Fruit fly (Drosophila melanogaster) whole organism, embryonic: Measurements from ENCODE around the gene CG16826.

Source experiments
- CG10147 ChIP-seq: fragments of 200-800 bp; sonication (Bioruptor generic); optimal IDR thresholded peaks from 2 replicates; lab custom pipeline; 2019; ENCODE audit warnings: missing biosample characterization, mild to moderate bottlenecking, missing genetic modification characterization, moderate library complexity
- CG11560 ChIP-seq: fragments of 200-800 bp; sonication (Bioruptor generic); IDR thresholded peaks from 3 replicates; pipeline ENCODE4 v1.3.6; 2022; ENCODE audit warnings: missing biosample characterization, missing genetic modification characterization
- CG12219 ChIP-seq: fragments of 200-800 bp; sonication (Bioruptor generic); optimal IDR thresholded peaks from 3 replicates; lab custom pipeline; 2018; ENCODE audit warnings: missing biosample characterization, mild to moderate bottlenecking, missing genetic modification characterization
- CG12744 ChIP-seq: fragments of 200-800 bp; sonication (Bioruptor generic); optimal IDR thresholded peaks from 2 replicates; lab custom pipeline; 2016; ENCODE audit warnings: missing biosample characterization, missing genetic modification characterization
- CG15514 ChIP-seq: fragments of 200-800 bp; sonication (Bioruptor generic); optimal IDR thresholded peaks from 3 replicates; lab custom pipeline; 2017; ENCODE audit warnings: missing biosample characterization, missing genetic modification characterization, mild to moderate bottlenecking, moderate library complexity, missing genetic modification reagents
- CG17568 ChIP-seq: fragments of 200-800 bp; sonication (Bioruptor generic); optimal IDR thresholded peaks from 2 replicates; lab custom pipeline; 2018; ENCODE audit warnings: missing biosample characterization, mild to moderate bottlenecking, missing genetic modification characterization, moderate library complexity
- CG18476 ChIP-seq: fragments of 200-800 bp; sonication (Bioruptor generic); optimal IDR thresholded peaks from 2 replicates; lab custom pipeline; 2016; ENCODE audit warnings: missing biosample characterization, mild to moderate bottlenecking, missing genetic modification characterization
- CG2875 ChIP-seq: fragments of 200-800 bp; sonication (Bioruptor generic); optimal IDR thresholded peaks from 2 replicates; lab custom pipeline; 2017; ENCODE audit warnings: missing biosample characterization, mild to moderate bottlenecking, missing genetic modification characterization, missing genetic modification reagents
- CG30403 ChIP-seq: fragments of 200-800 bp; sonication (Bioruptor generic); optimal IDR thresholded peaks from 3 replicates; lab custom pipeline; 2016; ENCODE audit warnings: missing biosample characterization, missing genetic modification characterization
- CG3065 ChIP-seq: fragments of 200-800 bp; sonication (Bioruptor generic); optimal IDR thresholded peaks from 2 replicates; lab custom pipeline; 2016; ENCODE audit warnings: missing biosample characterization, missing genetic modification characterization
- CG32532 ChIP-seq: fragments of 200-800 bp; sonication (Bioruptor generic); IDR thresholded peaks from 2 replicates; pipeline ENCODE4 v1.3.6; 2022; ENCODE audit warnings: missing biosample characterization, missing genetic modification characterization
- CG32767 ChIP-seq: fragments of 200-800 bp; sonication (Bioruptor generic); IDR thresholded peaks from 2 replicates; pipeline ENCODE4 v1.3.6; 2022; ENCODE audit warnings: missing biosample characterization, missing genetic modification characterization
- CG33213 ChIP-seq: fragments of 200-800 bp; sonication (Bioruptor generic); optimal IDR thresholded peaks from 3 replicates; lab custom pipeline; 2016; ENCODE audit warnings: missing biosample characterization, missing genetic modification characterization
- CG3407 ChIP-seq: fragments of 200-800 bp; sonication (Bioruptor generic); optimal IDR thresholded peaks from 2 replicates; lab custom pipeline; 2018; ENCODE audit warnings: missing biosample characterization, mild to moderate bottlenecking, missing genetic modification characterization
- CG34224 ChIP-seq: fragments of 200-800 bp; sonication (Bioruptor generic); IDR thresholded peaks from 3 replicates; pipeline ENCODE4 v1.3.6; 2022; ENCODE audit warnings: missing biosample characterization, missing genetic modification characterization; ENCODE audit not compliant: partially characterized antibody
- CG4328 ChIP-seq: fragments of 200-800 bp; sonication (Bioruptor generic); optimal IDR thresholded peaks from 3 replicates; lab custom pipeline; 2017; ENCODE audit warnings: missing biosample characterization, missing genetic modification reagents, missing genetic modification characterization
- CG4360 ChIP-seq: fragments of 200-800 bp; sonication (Bioruptor generic); IDR thresholded peaks from 2 replicates; pipeline ENCODE4 v1.3.6; 2022; ENCODE audit warnings: missing biosample characterization, missing genetic modification characterization
- CG6765 ChIP-seq: fragments of 200-800 bp; sonication (Bioruptor generic); optimal IDR thresholded peaks from 3 replicates; lab custom pipeline; 2017; ENCODE audit warnings: missing biosample characterization, mild to moderate bottlenecking, missing genetic modification characterization
- CG7357 ChIP-seq: fragments of 200-800 bp; sonication (Bioruptor generic); IDR thresholded peaks from 3 replicates; pipeline ENCODE4 v1.3.6; 2022; ENCODE audit warnings: missing biosample characterization, missing genetic modification characterization
- CG9876 ChIP-seq: fragments of 200-800 bp; sonication (Bioruptor generic); optimal IDR thresholded peaks from 2 replicates; lab custom pipeline; 2016; ENCODE audit warnings: missing biosample characterization, missing genetic modification characterization
- CHES-1-like ChIP-seq: fragments of 200-800 bp; sonication (Bioruptor generic); optimal IDR thresholded peaks from 2 replicates; lab custom pipeline; 2016; ENCODE audit warnings: missing biosample characterization, missing genetic modification characterization
- Chrac-16 ChIP-seq: fragments of 200-800 bp; sonication (Bioruptor generic); optimal IDR thresholded peaks from 3 replicates; lab custom pipeline; 2016; ENCODE audit warnings: missing biosample characterization, missing genetic modification characterization
- D19A ChIP-seq: fragments of 200-800 bp; optimal IDR thresholded peaks from 3 replicates; lab custom pipeline; 2019; ENCODE audit warnings: missing biosample characterization, mild to moderate bottlenecking, missing genetic modification characterization, moderate library complexity
- Dip3 ChIP-seq: fragments of 200-800 bp; sonication (Bioruptor generic); optimal IDR thresholded peaks from 3 replicates; lab custom pipeline; 2016; ENCODE audit warnings: missing biosample characterization, missing genetic modification characterization
- Elba2 ChIP-seq: fragments of 200-800 bp; sonication (Bioruptor generic); optimal IDR thresholded peaks from 3 replicates; lab custom pipeline; 2016; ENCODE audit warnings: missing biosample characterization, missing genetic modification characterization
- GATAe ChIP-seq: fragments of 200-800 bp; sonication (Bioruptor generic); conservative IDR thresholded peaks from 2 replicates; pipeline ENCODE4 v1.3.6; 2022; ENCODE audit warnings: missing biosample characterization, missing genetic modification characterization
- H15 ChIP-seq: fragments of 200-800 bp; sonication (Bioruptor generic); IDR thresholded peaks from 3 replicates; pipeline ENCODE4 v1.3.6; 2022; ENCODE audit warnings: missing biosample characterization, missing genetic modification characterization
- Hr78 ChIP-seq, 2 experiments: fragments of 200-800 bp in 1 of 2; fragments of >200 bp in 1 of 2; sonication (Bioruptor generic) in 1 of 2; optimal IDR thresholded peaks; 2 replicates each; lab custom pipeline; 2017 to 2019; ENCODE audit warnings: missing biosample characterization in 2 of 2, missing genetic modification characterization in 2 of 2, mild to moderate bottlenecking in 1 of 2, moderate library complexity in 1 of 2
- Max ChIP-seq: fragments of 200-800 bp; sonication (Bioruptor generic); optimal IDR thresholded peaks from 2 replicates; lab custom pipeline; 2016; ENCODE audit warnings: missing biosample characterization, mild to moderate bottlenecking, missing genetic modification characterization
- NC2α ChIP-seq: fragments of 200-800 bp; sonication (Bioruptor generic); optimal IDR thresholded peaks from 2 replicates; lab custom pipeline; 2016; ENCODE audit warnings: missing biosample characterization, missing genetic modification characterization
- Nf-YA ChIP-seq: fragments of 200-800 bp; sonication (Bioruptor generic); IDR thresholded peaks from 2 replicates; pipeline ENCODE4 v1.3.6; 2022; ENCODE audit warnings: missing biosample characterization, missing genetic modification characterization
- Oli ChIP-seq: fragments of 200-800 bp; sonication (Bioruptor generic); optimal IDR thresholded peaks from 2 replicates; lab custom pipeline; 2018; ENCODE audit warnings: missing biosample characterization, mild to moderate bottlenecking, missing genetic modification characterization, moderate library complexity
- Ravus ChIP-seq: fragments of 200-800 bp; sonication (Bioruptor generic); IDR thresholded peaks from 2 replicates; pipeline ENCODE4 v1.3.6; 2022; ENCODE audit warnings: missing biosample characterization, missing genetic modification characterization
- Sry-δ ChIP-seq: fragments of 200-800 bp; sonication (Bioruptor generic); optimal IDR thresholded peaks from 2 replicates; lab custom pipeline; 2016; ENCODE audit warnings: missing biosample characterization, missing genetic modification characterization
- bbx ChIP-seq: fragments of 200-800 bp; sonication (Bioruptor generic); IDR thresholded peaks from 2 replicates; pipeline ENCODE4 v1.3.6; 2022; ENCODE audit warnings: missing biosample characterization, missing genetic modification characterization; ENCODE audit not compliant: partially characterized antibody
- caup ChIP-seq: fragments of 200-800 bp; sonication (Bioruptor generic); optimal IDR thresholded peaks from 3 replicates; lab custom pipeline; 2017; ENCODE audit warnings: missing biosample characterization, mild to moderate bottlenecking, missing genetic modification characterization, moderate library complexity; ENCODE audit not compliant: severe bottlenecking
- dysf ChIP-seq: fragments of 200-800 bp; sonication (Bioruptor generic); IDR thresholded peaks from 3 replicates; pipeline ENCODE4 v1.3.6; 2022; ENCODE audit warnings: missing biosample characterization, missing genetic modification characterization
- fd64A ChIP-seq: fragments of 200-800 bp; sonication (Bioruptor generic); optimal IDR thresholded peaks from 3 replicates; lab custom pipeline; 2018; ENCODE audit warnings: missing biosample characterization, mild to moderate bottlenecking, missing genetic modification characterization
- jumu ChIP-seq: fragments of 200-800 bp; sonication (Bioruptor generic); optimal IDR thresholded peaks from 3 replicates; lab custom pipeline; 2016; ENCODE audit warnings: missing biosample characterization, missing genetic modification characterization
- knrl ChIP-seq: fragments of 200-800 bp; sonication (Bioruptor generic); IDR thresholded peaks from 3 replicates; pipeline ENCODE4 v1.3.6; 2022; ENCODE audit warnings: missing biosample characterization, missing genetic modification characterization; ENCODE audit not compliant: partially characterized antibody
- lilli ChIP-seq: fragments of 200-800 bp; sonication (Bioruptor generic); optimal IDR thresholded peaks from 3 replicates; lab custom pipeline; 2016; ENCODE audit warnings: missing biosample characterization, missing genetic modification characterization
- nau ChIP-seq: fragments of 200-800 bp; sonication (Bioruptor generic); optimal IDR thresholded peaks from 3 replicates; lab custom pipeline; 2017; ENCODE audit warnings: missing biosample characterization, mild to moderate bottlenecking, missing genetic modification characterization, missing genetic modification reagents
- pfk ChIP-seq: fragments of 200-800 bp; sonication (Bioruptor generic); optimal IDR thresholded peaks from 2 replicates; lab custom pipeline; 2018; ENCODE audit warnings: missing biosample characterization, mild to moderate bottlenecking, missing genetic modification characterization, moderate library complexity
- pita ChIP-seq: fragments of 200-800 bp; sonication (Bioruptor generic); optimal IDR thresholded peaks from 2 replicates; lab custom pipeline; 2017; ENCODE audit warnings: missing biosample characterization, mild to moderate bottlenecking, missing genetic modification characterization
- rib ChIP-seq: fragments of 200-800 bp; sonication (Bioruptor generic); IDR thresholded peaks from 2 replicates; pipeline ENCODE4 v1.3.6; 2022; ENCODE audit warnings: missing biosample characterization, missing genetic modification characterization
- salm ChIP-seq: fragments of 200-800 bp; sonication (Bioruptor generic); optimal IDR thresholded peaks from 2 replicates; lab custom pipeline; 2018; ENCODE audit warnings: missing biosample characterization, mild to moderate bottlenecking, missing genetic modification characterization
- slou ChIP-seq: fragments of 200-800 bp; sonication (Bioruptor generic); optimal IDR thresholded peaks from 3 replicates; lab custom pipeline; 2016; ENCODE audit warnings: missing biosample characterization, missing genetic modification characterization
- tll ChIP-seq, 2 experiments: fragments of 200-800 bp in 1 of 2; fragments of >200 bp in 1 of 2; sonication (Bioruptor generic) in 1 of 2; optimal IDR thresholded peaks; 2 replicates each; lab custom pipeline; 2017 to 2019; ENCODE audit warnings: missing biosample characterization in 2 of 2, missing genetic modification characterization in 2 of 2, mild to moderate bottlenecking in 1 of 2, moderate library complexity in 1 of 2
- zfh1 ChIP-seq: fragments of 200-800 bp; sonication (Bioruptor generic); IDR thresholded peaks from 3 replicates; pipeline ENCODE4 v1.3.6; 2022; ENCODE audit warnings: missing biosample characterization, missing genetic modification characterization
- zfh2 ChIP-seq: fragments of 200-800 bp; sonication (Bioruptor generic); optimal IDR thresholded peaks from 2 replicates; lab custom pipeline; 2016; ENCODE audit warnings: missing biosample characterization, missing genetic modification characterization

The CG16826 gene

DNA sequence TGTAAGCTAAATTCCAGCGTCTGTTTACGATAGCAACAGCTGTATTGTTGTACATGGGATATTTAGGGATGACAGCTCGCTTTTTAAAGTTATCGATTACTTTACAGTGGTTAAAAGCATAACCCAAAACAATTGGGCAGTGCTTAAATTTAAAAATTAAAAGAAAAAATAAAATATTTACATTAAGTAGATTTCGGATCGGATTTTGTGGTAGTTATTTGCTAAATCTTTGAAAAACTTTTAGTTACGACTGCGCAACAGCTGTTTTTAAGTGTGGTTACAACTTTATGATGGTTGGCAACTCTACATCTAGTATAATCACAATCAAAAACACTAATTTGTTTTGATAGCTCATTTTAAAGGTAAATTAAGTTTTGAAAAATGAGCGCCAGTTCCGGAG lies 39.7 kb downstream of the CG16826 start, which contains the start of the genes Ing5 and CG7099 (continued):
- TF ChIP-seq jumu (peak; percentile 81), lilli (GFP tag; lab: Kevin White, UChicago) (peak; percentile 98), CG34224 (peak; percentile 58; the same call in 2 of the 3 replicates), CG9876 (GFP tag; lab: Kevin White, UChicago) (peak; percentile 75), CG15514 (GFP tag; lab: Kevin White, UChicago) (peak; percentile 92), H15 (GFP tag; lab: Robert Waterston, UW) (peak; percentile 97), CG6765 (GFP tag; lab: Kevin White, UChicago) (peak; percentile 85), Nf-YA (GFP tag; lab: Robert Waterston, UW) (peak; percentile 89), CG33213 (peak; percentile 81), bbx (GFP tag; lab: Robert Waterston, UW) (peak; percentile 53), CHES-1-like (peak; percentile 88), D19A (tag; lab: Kevin White, UChicago) (peak; percentile 89), CG12744 (peak; percentile 90), CG4328 (GFP tag; lab: Kevin White, UChicago) (peak; percentile 94), Hr78 (GFP tag; optimal IDR thresholded peaks at IDR 0.05; lab: Kevin White, UChicago) (no peak), Max (GFP tag; lab: Kevin White, UChicago) (peak; percentile 98), salm (tag; lab: Kevin White, UChicago) (peak; percentile 91), caup (GFP tag; lab: Kevin White, UChicago) (peak; percentile 95), slou (GFP tag; lab: Kevin White, UChicago) (peak; percentile 97), CG32767 (GFP tag; lab: Robert Waterston, UW) (peak; percentile 95), pfk (GFP tag; lab: Kevin White, UChicago) (peak; percentile 52), CG17568 (peak; percentile 91), CG2875 (GFP tag; lab: Kevin White, UChicago) (peak; percentile 88), Sry-δ (GFP tag; lab: Kevin White, UChicago) (peak; percentile 83), rib (GFP tag; lab: Robert Waterston, UW) (peak; percentile 93), CG7357 (GFP tag; lab: Robert Waterston, UW) (peak; percentile 89), CG3407 (GFP tag; lab: Kevin White, UChicago) (peak; percentile 92), CG12219 (GFP tag; lab: Kevin White, UChicago) (peak; percentile 85), CG18476 (GFP tag; lab: Kevin White, UChicago) (peak; percentile 95), GATAe (GFP tag; lab: Robert Waterston, UW) (peak; percentile 92), CG11560 (tag; lab: Robert Waterston, UW) (peak; percentile 87), Ravus (GFP tag; lab: Robert Waterston, UW) (peak; percentile 92), CG10147 (GFP tag; lab: Kevin White, UChicago) (peak; percentile 93), Oli (tag; lab: Kevin White, UChicago) (peak; percentile 94), Dip3 (peak; percentile 94), pita (GFP tag; lab: Kevin White, UChicago) (no peak), CG4360 (GFP tag; lab: Robert Waterston, UW) (peak; percentile 79), CG32532 (GFP tag; lab: Robert Waterston, UW) (peak; percentile 98), knrl (GFP tag; lab: Robert Waterston, UW) (peak; percentile 78), CG30403 (GFP tag; lab: Kevin White, UChicago) (peak; percentile 98), zfh2 (peak; percentile 95), tll (GFP tag; optimal IDR thresholded peaks at IDR 0.05; lab: Kevin White, UChicago) (peak in 1 of 2 experiments; percentile 43), CG3065 (GFP tag; lab: Kevin White, UChicago) (peak; percentile 95), NC2α (GFP tag; lab: Kevin White, UChicago) (peak; percentile 70), Chrac-16 (GFP tag; lab: Kevin White, UChicago) (peak; percentile 97), nau (GFP tag; lab: Kevin White, UChicago) (no peak), dysf (GFP tag; lab: Robert Waterston, UW) (peak; percentile 96), Elba2 (GFP tag; lab: Kevin White, UChicago) (peak; percentile 79), fd64A (GFP tag; lab: Kevin White, UChicago) (peak; percentile 77), zfh1 (peak; percentile 97)
